Fruit fly (Drosophila melanogaster) whole organism, embryonic: ENCODE measurements around the gene CG10710.

Source experiments
- BEAF-32 ChIP-seq: fragments of 200-800 bp; sonication (Bioruptor generic); optimal IDR thresholded peaks from 3 replicates; lab custom pipeline; 2017; ENCODE audit warnings: missing biosample characterization, missing genetic modification characterization, mild to moderate bottlenecking, moderate library complexity, missing genetic modification reagents
- CG1024 ChIP-seq: fragments of 200-800 bp; sonication (Bioruptor generic); IDR thresholded peaks from 2 replicates; pipeline ENCODE4 v1.3.6; 2022; ENCODE audit warnings: missing biosample characterization, missing genetic modification characterization
- CG10267 ChIP-seq: fragments of 200-800 bp; sonication (Bioruptor generic); optimal IDR thresholded peaks from 2 replicates; lab custom pipeline; 2018; ENCODE audit warnings: missing biosample characterization, mild to moderate bottlenecking, missing genetic modification characterization, moderate library complexity
- CG10366 ChIP-seq: fragments of 200-800 bp; sonication (Bioruptor generic); IDR thresholded peaks from 2 replicates; pipeline ENCODE4 v1.3.6; 2022; ENCODE audit warnings: missing biosample characterization, missing genetic modification characterization
- CG10543 ChIP-seq: fragments of 200-800 bp; sonication (Bioruptor generic); optimal IDR thresholded peaks from 3 replicates; lab custom pipeline; 2017; ENCODE audit warnings: missing biosample characterization, mild to moderate bottlenecking, missing genetic modification characterization, moderate library complexity
- CG10959 ChIP-seq: fragments of 200-800 bp; sonication (Bioruptor generic); IDR thresholded peaks from 2 replicates; pipeline ENCODE4 v1.3.6; 2022; ENCODE audit warnings: missing biosample characterization, missing genetic modification characterization
- CG11093 ChIP-seq: fragments of 200-800 bp; sonication (Bioruptor generic); IDR thresholded peaks from 3 replicates; pipeline ENCODE4 v1.3.6; 2022; ENCODE audit warnings: missing biosample characterization, missing genetic modification characterization
- CG11504 ChIP-seq: fragments of 200-800 bp; sonication (Bioruptor generic); optimal IDR thresholded peaks from 3 replicates; lab custom pipeline; 2019; ENCODE audit warnings: missing biosample characterization, mild to moderate bottlenecking, missing genetic modification characterization, moderate library complexity
- CG13123 ChIP-seq: fragments of 200-800 bp; sonication (Bioruptor generic); optimal IDR thresholded peaks from 2 replicates; lab custom pipeline; 2016; ENCODE audit warnings: missing biosample characterization, missing genetic modification characterization
- CG14441 ChIP-seq: fragments of 200-800 bp; sonication (Bioruptor generic); IDR thresholded peaks from 2 replicates; pipeline ENCODE4 v1.3.6; 2022; ENCODE audit warnings: missing biosample characterization, missing genetic modification characterization
- CG32767 ChIP-seq: fragments of 200-800 bp; sonication (Bioruptor generic); IDR thresholded peaks from 2 replicates; pipeline ENCODE4 v1.3.6; 2022; ENCODE audit warnings: missing biosample characterization, missing genetic modification characterization
- CG34224 ChIP-seq: fragments of 200-800 bp; sonication (Bioruptor generic); IDR thresholded peaks from 3 replicates; pipeline ENCODE4 v1.3.6; 2022; ENCODE audit warnings: missing biosample characterization, missing genetic modification characterization; ENCODE audit not compliant: partially characterized antibody
- CG3847 ChIP-seq: fragments of 200-800 bp; sonication (Bioruptor generic); IDR thresholded peaks from 2 replicates; pipeline ENCODE4 v1.3.6; 2022; ENCODE audit warnings: missing biosample characterization, missing genetic modification characterization
- CG5180 ChIP-seq: fragments of 200-800 bp; sonication (Bioruptor generic); optimal IDR thresholded peaks from 3 replicates; lab custom pipeline; 2017; ENCODE audit warnings: missing biosample characterization, missing genetic modification characterization, mild to moderate bottlenecking, moderate library complexity, missing genetic modification reagents
- CG6175 ChIP-seq: fragments of 200-800 bp; sonication (Bioruptor generic); IDR thresholded peaks from 3 replicates; pipeline ENCODE4 v1.3.6; 2022; ENCODE audit warnings: missing biosample characterization, missing genetic modification characterization
- CG6272 ChIP-seq: fragments of 200-800 bp; sonication (Bioruptor generic); IDR thresholded peaks from 2 replicates; pipeline ENCODE4 v1.3.6; 2022; ENCODE audit warnings: missing biosample characterization, missing genetic modification characterization
- CG6813 ChIP-seq: fragments of 200-800 bp; sonication (Bioruptor generic); optimal IDR thresholded peaks from 2 replicates; lab custom pipeline; 2017; ENCODE audit warnings: missing biosample characterization, missing genetic modification characterization, mild to moderate bottlenecking, moderate library complexity, missing genetic modification reagents
- CG8359 ChIP-seq: fragments of 200-800 bp; sonication (Bioruptor generic); optimal IDR thresholded peaks from 2 replicates; lab custom pipeline; 2017; ENCODE audit warnings: missing biosample characterization, mild to moderate bottlenecking, missing genetic modification characterization, borderline replicate concordance
- CG8924 ChIP-seq: fragments of 200-800 bp; optimal IDR thresholded peaks from 3 replicates; lab custom pipeline; 2019; ENCODE audit warnings: missing biosample characterization, mild to moderate bottlenecking, missing genetic modification characterization, moderate library complexity
- CHES-1-like ChIP-seq: fragments of 200-800 bp; sonication (Bioruptor generic); optimal IDR thresholded peaks from 2 replicates; lab custom pipeline; 2016; ENCODE audit warnings: missing biosample characterization, missing genetic modification characterization
- Dip3 ChIP-seq: fragments of 200-800 bp; sonication (Bioruptor generic); optimal IDR thresholded peaks from 3 replicates; lab custom pipeline; 2016; ENCODE audit warnings: missing biosample characterization, missing genetic modification characterization
- Fer3 ChIP-seq: fragments of 200-800 bp; sonication (Bioruptor generic); optimal IDR thresholded peaks from 2 replicates; lab custom pipeline; 2018; ENCODE audit warnings: missing biosample characterization, mild to moderate bottlenecking, missing genetic modification characterization, moderate library complexity
- GATAe ChIP-seq: fragments of 200-800 bp; sonication (Bioruptor generic); conservative IDR thresholded peaks from 2 replicates; pipeline ENCODE4 v1.3.6; 2022; ENCODE audit warnings: missing biosample characterization, missing genetic modification characterization
- HLH3B ChIP-seq: fragments of 200-800 bp; sonication (Bioruptor generic); IDR thresholded peaks from 2 replicates; pipeline ENCODE4 v1.3.6; 2022; ENCODE audit warnings: missing biosample characterization, missing genetic modification characterization
- Hand ChIP-seq: fragments of 200-800 bp; sonication (Bioruptor generic); optimal IDR thresholded peaks from 2 replicates; lab custom pipeline; 2017; ENCODE audit warnings: mild to moderate bottlenecking, missing biosample characterization, missing genetic modification reagents, missing genetic modification characterization
- HmgD ChIP-seq: fragments of 200-800 bp; sonication (Bioruptor generic); optimal IDR thresholded peaks from 3 replicates; lab custom pipeline; 2016; ENCODE audit warnings: missing biosample characterization, missing genetic modification characterization
- Hmx ChIP-seq: fragments of 200-800 bp; sonication (Bioruptor generic); optimal IDR thresholded peaks from 2 replicates; lab custom pipeline; 2016; ENCODE audit warnings: missing biosample characterization, missing genetic modification characterization
- NfI ChIP-seq: fragments of 200-800 bp; sonication (Bioruptor generic); optimal IDR thresholded peaks from 3 replicates; lab custom pipeline; 2018; ENCODE audit warnings: missing biosample characterization, mild to moderate bottlenecking, missing genetic modification characterization, moderate library complexity
- Oaz ChIP-seq: fragments of 200-800 bp; sonication (Bioruptor generic); IDR thresholded peaks from 2 replicates; pipeline ENCODE4 v1.3.6; 2022; ENCODE audit warnings: missing biosample characterization, missing genetic modification characterization
- Oli ChIP-seq: fragments of 200-800 bp; sonication (Bioruptor generic); optimal IDR thresholded peaks from 2 replicates; lab custom pipeline; 2018; ENCODE audit warnings: missing biosample characterization, mild to moderate bottlenecking, missing genetic modification characterization, moderate library complexity
- Rx ChIP-seq: fragments of 200-800 bp; sonication (Bioruptor generic); IDR thresholded peaks from 2 replicates; pipeline ENCODE4 v1.3.6; 2022; ENCODE audit warnings: missing biosample characterization, missing genetic modification characterization
- Ssrp ChIP-seq: fragments of 200-800 bp; sonication (Bioruptor generic); optimal IDR thresholded peaks from 2 replicates; lab custom pipeline; 2018; ENCODE audit warnings: missing biosample characterization, mild to moderate bottlenecking, missing genetic modification characterization, moderate library complexity
- Xbp1 ChIP-seq: fragments of 200-800 bp; sonication (Bioruptor generic); optimal IDR thresholded peaks from 3 replicates; lab custom pipeline; 2016; ENCODE audit warnings: missing biosample characterization, mild to moderate bottlenecking, missing genetic modification characterization
- amos ChIP-seq: fragments of 200-800 bp; sonication (Bioruptor generic); IDR thresholded peaks from 2 replicates; pipeline ENCODE4 v1.3.6; 2022; ENCODE audit warnings: missing biosample characterization, missing genetic modification characterization; ENCODE audit not compliant: partially characterized antibody
- bsh ChIP-seq, 2 experiments: fragments of 200-800 bp; sonication (Bioruptor generic); optimal IDR thresholded peaks; 2 replicates each; lab custom pipeline; 2017 to 2018; ENCODE audit warnings: mild to moderate bottlenecking in 2 of 2, missing biosample characterization in 2 of 2, missing genetic modification characterization in 2 of 2, moderate library complexity in 1 of 2
- cad ChIP-seq: fragments of >200 bp; optimal IDR thresholded peaks from 2 replicates; lab custom pipeline; 2017; ENCODE audit warnings: missing biosample characterization, missing genetic modification characterization
- chm ChIP-seq: fragments of 200-800 bp; sonication (Bioruptor generic); IDR thresholded peaks from 2 replicates; pipeline ENCODE4 v1.3.6; 2022; ENCODE audit warnings: missing biosample characterization, missing genetic modification characterization
- dm ChIP-seq: fragments of 200-800 bp; sonication (Bioruptor generic); optimal IDR thresholded peaks from 3 replicates; lab custom pipeline; 2016; ENCODE audit warnings: missing biosample characterization, missing genetic modification characterization
- ewg ChIP-seq: fragments of 200-800 bp; sonication (Bioruptor generic); optimal IDR thresholded peaks from 3 replicates; lab custom pipeline; 2017; ENCODE audit warnings: mild to moderate bottlenecking, missing biosample characterization, missing genetic modification reagents, missing genetic modification characterization
- gsb ChIP-seq: fragments of 200-800 bp; sonication (Bioruptor generic); IDR thresholded peaks from 2 replicates; pipeline ENCODE4 v1.3.6; 2022; ENCODE audit warnings: missing biosample characterization, missing genetic modification characterization
- hth ChIP-seq: fragments of >200 bp; optimal IDR thresholded peaks from 2 replicates; lab custom pipeline; 2017; ENCODE audit warnings: inconsistent platforms
- kay ChIP-seq: fragments of 200-800 bp; sonication (Bioruptor generic); optimal IDR thresholded peaks from 2 replicates; lab custom pipeline; 2016; ENCODE audit warnings: missing biosample characterization, missing genetic modification characterization
- pzg ChIP-seq: fragments of 200-800 bp; sonication (Bioruptor generic); optimal IDR thresholded peaks from 3 replicates; lab custom pipeline; 2018; ENCODE audit warnings: missing biosample characterization, mild to moderate bottlenecking, missing genetic modification characterization, moderate library complexity
- sens ChIP-seq: fragments of 200-800 bp; sonication (Bioruptor generic); peaks from one replicate; lab custom pipeline; 2016; ENCODE audit warnings: missing biosample characterization, missing genetic modification characterization
- sens-2 ChIP-seq: fragments of 200-800 bp; sonication (Bioruptor generic); IDR thresholded peaks from 2 replicates; pipeline ENCODE4 v1.3.6; 2022; ENCODE audit warnings: missing biosample characterization, missing genetic modification characterization
- slou ChIP-seq: fragments of 200-800 bp; sonication (Bioruptor generic); optimal IDR thresholded peaks from 3 replicates; lab custom pipeline; 2016; ENCODE audit warnings: missing biosample characterization, missing genetic modification characterization
- toy ChIP-seq: fragments of 200-800 bp; sonication (Bioruptor generic); IDR thresholded peaks from 2 replicates; pipeline ENCODE4 v1.3.6; 2022; ENCODE audit warnings: missing biosample characterization, missing genetic modification characterization
- twi ChIP-seq: fragments of 200-800 bp; optimal IDR thresholded peaks from 2 replicates; lab custom pipeline; 2019; ENCODE audit warnings: missing biosample characterization, mild to moderate bottlenecking, missing genetic modification characterization, moderate library complexity
- wdn ChIP-seq: fragments of 200-800 bp; sonication (Bioruptor generic); IDR thresholded peaks from 2 replicates; pipeline ENCODE4 v1.3.6; 2022; ENCODE audit warnings: missing biosample characterization, missing genetic modification characterization

Gene CG10710

dm6 chr3L:13478339-13479203 is 40.8 kb downstream of the CG10710 start (continued):
- TF ChIP-seq NfI (GFP tag; lab: Kevin White, UChicago) (peak; percentile 29), Oaz (GFP tag; lab: Robert Waterston, UW) (0 out of 2 replicates have a peak, but pooled peaks have one; percentile 8), Rx (GFP tag; lab: Robert Waterston, UW) (no peak), CG11504 (tag; lab: Kevin White, UChicago) (peak; percentile 43), CG10543 (GFP tag; lab: Kevin White, UChicago) (peak; percentile 67), CG11093 (no peak), Dip3 (GFP tag; lab: Kevin White, UChicago) (peak; percentile 29), CG13123 (GFP tag; lab: Kevin White, UChicago) (no peak), Fer3 (tag; lab: Kevin White, UChicago) (peak; percentile 51), Hand (no peak), CG10959 (no peak), slou (peak; percentile 10), CG32767 (GFP tag; lab: Robert Waterston, UW) (no peak), HLH3B (GFP tag; lab: Robert Waterston, UW) (peak; percentile 27; the same call in 1 of the 2 replicates), toy (no peak), ewg (no peak), Oli (tag; lab: Kevin White, UChicago) (no peak), CG8924 (peak; percentile 8), twi (tag; lab: Kevin White, UChicago) (no peak), CG10267 (tag; lab: Kevin White, UChicago) (no peak), HmgD (GFP tag; lab: Kevin White, UChicago) (no peak), dm (no peak), Hmx (no peak), gsb (GFP tag; lab: Robert Waterston, UW) (no peak), BEAF-32 (GFP tag; lab: Kevin White, UChicago) (no peak), CG34224 (no peak), CG6175 (GFP tag; lab: Robert Waterston, UW) (peak; percentile 84), pzg (GFP tag; lab: Kevin White, UChicago) (no peak), CG8359 (GFP tag; lab: Kevin White, UChicago) (no peak), CG14441 (no peak), wdn (GFP tag; lab: Robert Waterston, UW) (0 out of 2 replicates have a peak, but pooled peaks have one; percentile 9), CG1024 (no peak), CG3847 (GFP tag; lab: Robert Waterston, UW) (peak; percentile 23; the same call in 1 of the 2 replicates), GATAe (GFP tag; lab: Robert Waterston, UW) (no peak), sens (GFP tag; lab: Kevin White, UChicago) (peak; percentile 29), CG6813 (GFP tag; lab: Kevin White, UChicago) (no peak), CHES-1-like (GFP tag; lab: Kevin White, UChicago) (no peak), bsh (GFP tag; optimal IDR thresholded peaks at IDR 0.05; lab: Kevin White, UChicago) (no peak), CG10366 (GFP tag; lab: Robert Waterston, UW) (no peak; the same call in 1 of the 2 replicates), CG6272 (GFP tag; lab: Robert Waterston, UW) (no peak), chm (GFP tag; lab: Robert Waterston, UW) (no peak), hth (no peak), Xbp1 (GFP tag; lab: Kevin White, UChicago) (no peak), kay (GFP tag; lab: Kevin White, UChicago) (no peak), sens-2 (GFP tag; lab: Robert Waterston, UW) (0 out of 2 replicates have a peak, but pooled peaks have one; percentile 6), CG5180 (no peak), cad (GFP tag; lab: Kevin White, UChicago) (no peak), amos (GFP tag; lab: Robert Waterston, UW) (no peak; the same call in 1 of the 2 replicates), Ssrp (no peak)
